Fruit fly (Drosophila melanogaster): ENCODE data around the gene mRpS31.

DNA sequence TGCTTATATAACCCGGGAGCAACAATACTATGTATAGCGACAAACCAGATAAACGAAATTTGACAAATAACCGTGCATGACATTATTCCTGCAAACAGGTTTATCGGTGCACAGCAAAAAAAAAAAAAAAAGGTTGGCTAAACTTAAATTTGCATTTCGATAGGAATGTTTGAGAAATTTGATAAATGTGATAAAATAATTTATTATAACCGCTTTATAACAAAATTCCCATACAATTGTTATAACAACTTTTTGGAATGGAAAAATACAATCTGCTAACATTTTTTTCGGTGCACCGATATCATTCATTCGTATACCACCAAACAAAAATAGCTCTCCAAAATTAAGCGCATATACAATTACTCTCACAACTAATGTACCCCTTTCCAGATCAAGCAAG, 27.4 kb upstream of the mRpS31 start:
- no peak for TF ChIP-seq fkh (GFP tag; optimal IDR thresholded peaks at IDR 0.05)
- TF ChIP-seq CG10631 (GFP tag; optimal IDR thresholded peaks at IDR 0.05), result no peak
- TF ChIP-seq Sox14 (GFP tag; optimal IDR thresholded peaks at IDR 0.05), result peak; percentile 43

Measured in whole organism, prepupa.